Fruit fly (Drosophila melanogaster) whole organism, pupa: ENCODE results near the gene CG2604.

ENCODE experiments used
- CG12605 ChIP-seq: fragments of 200-800 bp; sonication (Bioruptor generic); IDR thresholded peaks from 2 replicates; pipeline ENCODE4 v1.3.6; 2022; ENCODE audit warnings: missing biosample characterization, missing genetic modification characterization
- CG13204 ChIP-seq: fragments of 200-800 bp; sonication (Bioruptor generic); optimal IDR thresholded peaks from 2 replicates; lab custom pipeline; 2018; ENCODE audit warnings: missing biosample characterization, mild to moderate bottlenecking, missing genetic modification characterization, moderate library complexity
- CG14655 ChIP-seq: fragments of 200-800 bp; sonication (Bioruptor generic); optimal IDR thresholded peaks from 3 replicates; lab custom pipeline; 2017; ENCODE audit warnings: mild to moderate bottlenecking, missing biosample characterization, missing genetic modification reagents, missing genetic modification characterization
- CG17806 ChIP-seq: fragments of 200-800 bp; sonication (Bioruptor generic); optimal IDR thresholded peaks from 2 replicates; lab custom pipeline; 2018; ENCODE audit warnings: missing biosample characterization, mild to moderate bottlenecking, missing genetic modification characterization, moderate library complexity
- CG4496 ChIP-seq: fragments of 200-800 bp; sonication (Bioruptor generic); IDR thresholded peaks from 3 replicates; pipeline ENCODE4 v1.3.6; 2022; ENCODE audit warnings: missing biosample characterization, missing genetic modification characterization
- CG8159 ChIP-seq: fragments of 200-800 bp; sonication (Bioruptor generic); optimal IDR thresholded peaks from 3 replicates; lab custom pipeline; 2018; ENCODE audit warnings: missing biosample characterization, mild to moderate bottlenecking, missing genetic modification characterization, moderate library complexity
- CG9948 ChIP-seq: fragments of 200-800 bp; sonication (Bioruptor generic); optimal IDR thresholded peaks from 2 replicates; lab custom pipeline; 2018; ENCODE audit warnings: missing biosample characterization, mild to moderate bottlenecking, missing genetic modification characterization, moderate library complexity
- EcR ChIP-seq: fragments of 200-800 bp; sonication (Bioruptor generic); optimal IDR thresholded peaks from 3 replicates; lab custom pipeline; 2019; ENCODE audit warnings: missing biosample characterization, missing genetic modification characterization, mild to moderate bottlenecking, moderate library complexity, missing genetic modification reagents
- Ets98B ChIP-seq: fragments of 200-800 bp; sonication (Bioruptor generic); IDR thresholded peaks from 2 replicates; pipeline ENCODE4 v1.3.6; 2022; ENCODE audit warnings: missing biosample characterization, missing genetic modification characterization
- Pif1A ChIP-seq: fragments of 200-800 bp; sonication (Bioruptor generic); optimal IDR thresholded peaks from 3 replicates; lab custom pipeline; 2016; ENCODE audit warnings: missing biosample characterization, missing genetic modification characterization
- Pif1B ChIP-seq: fragments of 200-800 bp; sonication (Bioruptor generic); optimal IDR thresholded peaks from 3 replicates; lab custom pipeline; 2016; ENCODE audit warnings: missing biosample characterization, missing genetic modification characterization
- rn ChIP-seq: fragments of 200-800 bp; sonication (Bioruptor generic); IDR thresholded peaks from 2 replicates; pipeline ENCODE4 v1.3.6; 2022; ENCODE audit warnings: missing biosample characterization, missing genetic modification characterization

DNA sequence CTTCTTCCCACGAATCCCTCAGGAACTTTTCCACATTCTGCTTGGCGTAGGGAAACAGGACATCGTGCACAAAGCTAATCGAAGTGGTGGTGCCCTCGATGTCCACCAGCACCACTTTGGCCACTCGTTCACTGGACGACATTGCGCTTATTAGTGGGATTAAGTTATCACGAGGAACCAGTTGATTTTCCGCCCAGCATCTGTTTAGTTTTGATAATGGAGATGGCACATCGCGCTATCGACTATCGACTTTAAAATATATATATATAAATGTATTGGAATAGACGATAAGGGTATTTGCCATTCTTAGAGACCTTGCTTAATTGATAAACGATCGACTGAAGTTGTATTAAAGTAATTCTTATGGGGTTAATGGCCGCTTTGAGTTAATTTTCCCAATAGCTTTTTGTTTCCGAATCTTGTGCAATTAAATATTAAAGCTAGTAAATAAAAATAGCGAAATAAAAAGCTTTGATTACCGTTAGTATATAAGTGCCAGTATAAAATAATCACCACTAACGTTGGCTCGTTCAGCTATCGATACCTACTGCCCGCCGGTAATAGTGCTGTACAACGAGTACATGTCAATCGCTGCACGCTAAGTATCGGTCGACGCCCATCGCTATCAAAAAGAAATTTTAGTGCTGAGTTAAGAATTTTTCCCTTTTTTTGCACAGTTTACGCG is 33.4 kb upstream of the CG2604 start, which contains the start of the genes Enoph and Hph:
- peak; percentile 46 for TF ChIP-seq CG9948 (tag; lab: Kevin White, UChicago)
- no peak for TF ChIP-seq EcR (GFP tag; lab: Kevin White, UChicago)
- TF ChIP-seq Pif1B: peak; percentile 54
- no peak for TF ChIP-seq Ets98B (GFP tag; lab: Robert Waterston, UW)
- no peak for TF ChIP-seq CG14655 (GFP tag; lab: Kevin White, UChicago)
- 0 out of 2 replicates have a peak, but pooled peaks have one; percentile 9 for TF ChIP-seq CG12605 (GFP tag; lab: Robert Waterston, UW)
- TF ChIP-seq CG17806 (tag; lab: Kevin White, UChicago): peak; percentile 58
- TF ChIP-seq CG4496 (GFP tag; lab: Robert Waterston, UW): peak; percentile 73
- TF ChIP-seq rn (GFP tag; lab: Robert Waterston, UW): no peak
- TF ChIP-seq CG13204 (GFP tag; lab: Kevin White, UChicago): no peak
- peak; percentile 63 for TF ChIP-seq CG8159 (tag; lab: Kevin White, UChicago)
- TF ChIP-seq Pif1A (GFP tag; lab: Kevin White, UChicago): peak; percentile 31
